Worm (Caenorhabditis elegans): ENCODE measurements around the gene K10B4.3.
A peak's percentile ranks its signal among the peaks of the same experiment; 100 is the strongest.

- TF ChIP-seq unc-62 (GFP tag; optimal IDR thresholded peaks at IDR 0.05) (no peak), ztf-28 (GFP tag; IDR thresholded peaks at IDR 0.05) (no peak), tlf-1 (GFP tag; optimal IDR thresholded peaks at IDR 0.05) (peak; percentile 69), Y79H2A.3 (GFP tag; conservative IDR thresholded peaks at IDR 0.05) (no peak), hmg-1.2 (GFP tag; IDR thresholded peaks at IDR 0.05) (peak; percentile 64), pha-4 (tag; optimal IDR thresholded peaks at IDR 0.05) (peak; percentile 3), efl-1 (GFP tag; optimal IDR thresholded peaks at IDR 0.05) (peak; percentile 76), B0261.1 (tag; optimal IDR thresholded peaks at IDR 0.05) (no peak), hlh-26 (GFP tag; conservative IDR thresholded peaks at IDR 0.05) (no peak), bed-2 (GFP tag; IDR thresholded peaks at IDR 0.05) (no peak), lsy-27 (tag; optimal IDR thresholded peaks at IDR 0.05; ENCODE audit: borderline replicate concordance, insufficient read depth) (no peak)
Measured at ce11 chrII:155904-156303, 34.9 kb upstream of the K10B4.3 start, which contains the start of gene mrpl-28.
